Worm (Caenorhabditis elegans): ENCODE data around the gene srt-50.

DNA sequence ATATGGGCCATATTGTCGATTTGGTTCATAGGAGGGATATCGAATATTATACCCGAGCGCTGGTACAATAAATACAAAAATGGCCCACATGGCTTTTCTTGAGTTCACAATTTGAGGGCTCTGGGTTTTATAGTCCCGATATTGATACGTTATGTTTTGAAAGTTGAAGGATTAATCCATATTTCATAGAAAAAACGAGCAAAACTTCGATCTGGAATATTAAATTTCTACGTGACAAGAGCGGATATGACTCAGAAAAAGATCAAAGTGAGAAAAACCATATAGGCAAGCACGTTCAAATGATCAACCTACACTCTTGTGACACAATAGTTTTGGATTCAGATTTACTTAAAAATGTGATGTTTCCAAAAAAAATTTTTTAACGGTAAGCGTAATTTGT, 57.2 kb downstream of the srt-50 start, which contains the start of gene col-135:
- no peak for TF ChIP-seq nhr-11 (tag; optimal IDR thresholded peaks at IDR 0.05)
- TF ChIP-seq aly-2 (tag; optimal IDR thresholded peaks at IDR 0.05), result no peak
- TF ChIP-seq jun-1 (tag; optimal IDR thresholded peaks at IDR 0.05), result no peak
- no peak for TF ChIP-seq ama-1 (optimal IDR thresholded peaks at IDR 0.05)
- TF ChIP-seq nhr-12 (tag; optimal IDR thresholded peaks at IDR 0.05), result no peak
- TF ChIP-seq egl-27 (tag; optimal IDR thresholded peaks at IDR 0.05), result no peak
- TF ChIP-seq unc-62 (GFP tag; optimal IDR thresholded peaks at IDR 0.05), result no peak
- TF ChIP-seq nhr-28 (tag; optimal IDR thresholded peaks at IDR 0.05), result no peak
- no peak for TF ChIP-seq ztf-4 (tag; optimal IDR thresholded peaks at IDR 0.05)
- TF ChIP-seq elt-3 (tag; optimal IDR thresholded peaks at IDR 0.05), result no peak
- no peak for TF ChIP-seq pqm-1 (tag; optimal IDR thresholded peaks at IDR 0.05)
- no peak for TF ChIP-seq hmg-11 (tag; optimal IDR thresholded peaks at IDR 0.05)

All from whole organism, L3 larva.